2 fruit fly cellular contexts compared by ENCODE assay signal in genomic region chr3R:30775249-30775648, dm6.
TF ChIP-seq lines count a peak whose summit lies in the region.

No protein-coding gene starts in this region.

TF ChIP-seq in whole organism, embryonic, 481 proteins besides CTCF, POLR2A, EP300 and RAD21 (continued from another document and continues in another):
- TF ChIP-seq seq (GFP tag; IDR thresholded peaks at IDR 0.05; lab: Robert Waterston, UW) (0 out of 2 replicates have a peak, but pooled peaks have one; percentile 17), PHDP (tag; optimal IDR thresholded peaks at IDR 0.05; lab: Kevin White, UChicago) (peak; percentile 30), CG8281 (tag; optimal IDR thresholded peaks at IDR 0.05; lab: Kevin White, UChicago) (no peak), gce (GFP tag; IDR thresholded peaks at IDR 0.05; lab: Robert Waterston, UW) (no peak), CG16815 (GFP tag; optimal IDR thresholded peaks at IDR 0.05; lab: Kevin White, UChicago) (no peak), CG6765 (GFP tag; optimal IDR thresholded peaks at IDR 0.05; lab: Kevin White, UChicago) (no peak), CG12744 (GFP tag; optimal IDR thresholded peaks at IDR 0.05; lab: Kevin White, UChicago) (no peak), CG30020 (tag; optimal IDR thresholded peaks at IDR 0.05; lab: Kevin White, UChicago) (no peak), CG7357 (GFP tag; IDR thresholded peaks at IDR 0.05; lab: Robert Waterston, UW) (no peak), CG17385 (GFP tag; optimal IDR thresholded peaks at IDR 0.05; lab: Kevin White, UChicago) (no peak), CG4707 (GFP tag; optimal IDR thresholded peaks at IDR 0.05; lab: Kevin White, UChicago) (no peak), Stat92E (GFP tag; optimal IDR thresholded peaks at IDR 0.05; lab: Kevin White, UChicago) (no peak), rib (GFP tag; IDR thresholded peaks at IDR 0.05; lab: Robert Waterston, UW) (no peak), CG4404 (GFP tag; IDR thresholded peaks at IDR 0.05; lab: Robert Waterston, UW) (no peak), ato (GFP tag; IDR thresholded peaks at IDR 0.05; lab: Robert Waterston, UW; ENCODE audit: partially characterized antibody) (no peak), MBD-R2 (GFP tag; IDR thresholded peaks at IDR 0.05; lab: Robert Waterston, UW) (no peak), CG4617 (GFP tag; optimal IDR thresholded peaks at IDR 0.05; lab: Kevin White, UChicago; ENCODE audit: borderline replicate concordance) (no peak), Drgx (GFP tag; IDR thresholded peaks at IDR 0.05; lab: Robert Waterston, UW) (0 out of 2 replicates have a peak, but pooled peaks have one; percentile 9), Taf1 (GFP tag; IDR thresholded peaks at IDR 0.05; lab: Robert Waterston, UW) (no peak), chinmo (GFP tag; IDR thresholded peaks at IDR 0.05; lab: Robert Waterston, UW; ENCODE audit: partially characterized antibody) (no peak), CG18764 (GFP tag; optimal IDR thresholded peaks at IDR 0.05; lab: Kevin White, UChicago) (no peak), ttk (GFP tag; IDR thresholded peaks at IDR 0.05; lab: Robert Waterston, UW) (no peak), CG13296 (GFP tag; optimal IDR thresholded peaks at IDR 0.05; lab: Kevin White, UChicago) (no peak), bigmax (GFP tag; optimal IDR thresholded peaks at IDR 0.05; lab: Kevin White, UChicago) (no peak), CG2202 (tag; optimal IDR thresholded peaks at IDR 0.05; lab: Kevin White, UChicago) (no peak), aop (GFP tag; IDR thresholded peaks at IDR 0.05; lab: Robert Waterston, UW) (no peak), CG14965 (GFP tag; optimal IDR thresholded peaks at IDR 0.05; lab: Kevin White, UChicago; ENCODE audit: borderline replicate concordance) (no peak), bbx (GFP tag; IDR thresholded peaks at IDR 0.05; lab: Robert Waterston, UW; ENCODE audit: partially characterized antibody) (no peak), al (GFP tag; IDR thresholded peaks at IDR 0.05; lab: Robert Waterston, UW) (no peak), CG6254 (GFP tag; optimal IDR thresholded peaks at IDR 0.05; lab: Kevin White, UChicago) (no peak), CG10654 (GFP tag; optimal IDR thresholded peaks at IDR 0.05; lab: Kevin White, UChicago) (no peak), CG30403 (GFP tag; optimal IDR thresholded peaks at IDR 0.05; lab: Kevin White, UChicago) (peak; percentile 9), ara (GFP tag; IDR thresholded peaks at IDR 0.05; lab: Robert Waterston, UW) (peak; percentile 18; the same call in 1 of the 2 replicates), dati (GFP tag; IDR thresholded peaks at IDR 0.05; lab: Robert Waterston, UW) (no peak), CG12104 (GFP tag; optimal IDR thresholded peaks at IDR 0.05; lab: Kevin White, UChicago) (no peak), CG34422 (GFP tag; IDR thresholded peaks at IDR 0.05; lab: Robert Waterston, UW) (no peak), schlank (tag; optimal IDR thresholded peaks at IDR 0.05; lab: Kevin White, UChicago) (no peak), CG15011 (GFP tag; optimal IDR thresholded peaks at IDR 0.05; lab: Kevin White, UChicago) (no peak), CG9215 (GFP tag; IDR thresholded peaks at IDR 0.05; lab: Robert Waterston, UW) (no peak), CG16813 (GFP tag; IDR thresholded peaks at IDR 0.05; lab: Robert Waterston, UW; ENCODE audit: partially characterized antibody) (no peak), Usf (GFP tag; optimal IDR thresholded peaks at IDR 0.05; lab: Kevin White, UChicago) (no peak), CG14667 (GFP tag; IDR thresholded peaks at IDR 0.05; lab: Robert Waterston, UW) (no peak), chif (GFP tag; optimal IDR thresholded peaks at IDR 0.05; lab: Kevin White, UChicago) (peak in 1 of 2 experiments; percentile 26), Med (GFP tag; lab: Kevin White, UChicago) (peak; percentile 74), Nf-YB (GFP tag; optimal IDR thresholded peaks at IDR 0.05; lab: Kevin White, UChicago) (no peak), toy (GFP tag; IDR thresholded peaks at IDR 0.05; lab: Robert Waterston, UW) (no peak), CG5245 (GFP tag; optimal IDR thresholded peaks at IDR 0.05; lab: Kevin White, UChicago) (no peak), CG18619 (GFP tag; optimal IDR thresholded peaks at IDR 0.05; lab: Kevin White, UChicago) (no peak), sens (GFP tag; lab: Kevin White, UChicago) (peak; percentile 85), ATbp (GFP tag; optimal IDR thresholded peaks at IDR 0.05; lab: Kevin White, UChicago) (no peak), tio (GFP tag; optimal IDR thresholded peaks at IDR 0.05; lab: Kevin White, UChicago) (peak; percentile 24), CHES-1-like (GFP tag; optimal IDR thresholded peaks at IDR 0.05; lab: Kevin White, UChicago) (no peak), corto (GFP tag; optimal IDR thresholded peaks at IDR 0.05; lab: Kevin White, UChicago) (no peak), CG4424 (GFP tag; optimal IDR thresholded peaks at IDR 0.05; lab: Kevin White, UChicago) (no peak), prd (optimal IDR thresholded peaks at IDR 0.05; lab: Kevin White, UChicago) (no peak), prd (GFP tag; IDR thresholded peaks at IDR 0.05; lab: Robert Waterston, UW) (peak; percentile 24; the same call in 1 of the 3 replicates), CG17359 (tag; optimal IDR thresholded peaks at IDR 0.05; lab: Kevin White, UChicago) (no peak), tin (GFP tag; optimal IDR thresholded peaks at IDR 0.05; lab: Kevin White, UChicago) (no peak), unc-4 (GFP tag; IDR thresholded peaks at IDR 0.05; lab: Robert Waterston, UW; ENCODE audit: partially characterized antibody) (no peak), lab (GFP tag; optimal IDR thresholded peaks at IDR 0.05; lab: Kevin White, UChicago) (no peak), CG4360 (GFP tag; IDR thresholded peaks at IDR 0.05; lab: Robert Waterston, UW) (peak; percentile 33; the same call in 1 of the 2 replicates), sc (optimal IDR thresholded peaks at IDR 0.05; lab: Kevin White, UChicago) (no peak), sc (GFP tag; optimal IDR thresholded peaks at IDR 0.05; lab: Kevin White, UChicago) (no peak), CG33213 (GFP tag; optimal IDR thresholded peaks at IDR 0.05; lab: Kevin White, UChicago) (no peak), ham (GFP tag; IDR thresholded peaks at IDR 0.05; lab: Robert Waterston, UW) (no peak), Kr (GFP tag; optimal IDR thresholded peaks at IDR 0.05; lab: Kevin White, UChicago) (no peak), dpn (GFP tag; optimal IDR thresholded peaks at IDR 0.05; lab: Kevin White, UChicago) (peak in 1 of 2 experiments; percentile 3), vvl (GFP tag; IDR thresholded peaks at IDR 0.05; lab: Robert Waterston, UW) (0 out of 2 replicates have a peak, but pooled peaks have one; percentile 38)

TF ChIP-seq in whole organism, prepupa, 60 proteins besides CTCF, POLR2A, EP300 and RAD21 (continued from another document):
- TF ChIP-seq CG11902 (GFP tag; optimal IDR thresholded peaks at IDR 0.05; lab: Kevin White, UChicago) (no peak), CG6276 (GFP tag; optimal IDR thresholded peaks at IDR 0.05; lab: Kevin White, UChicago) (no peak), CG3032 (tag; optimal IDR thresholded peaks at IDR 0.05; lab: Kevin White, UChicago) (no peak), Blimp-1 (GFP tag; optimal IDR thresholded peaks at IDR 0.05; lab: Kevin White, UChicago) (no peak), CG3919 (GFP tag; optimal IDR thresholded peaks at IDR 0.05; lab: Kevin White, UChicago) (peak; percentile 22), salr (GFP tag; optimal IDR thresholded peaks at IDR 0.05; lab: Kevin White, UChicago) (no peak), topi (GFP tag; optimal IDR thresholded peaks at IDR 0.05; lab: Kevin White, UChicago) (no peak), spab (GFP tag; optimal IDR thresholded peaks at IDR 0.05; lab: Kevin White, UChicago) (no peak), CG16779 (tag; optimal IDR thresholded peaks at IDR 0.05; lab: Kevin White, UChicago) (no peak), CG31627 (GFP tag; optimal IDR thresholded peaks at IDR 0.05; lab: Kevin White, UChicago) (peak; percentile 16), Lpt (GFP tag; optimal IDR thresholded peaks at IDR 0.05; lab: Kevin White, UChicago) (no peak), svp (GFP tag; lab: Kevin White, UChicago) (peak; percentile 72), dsx (GFP tag; optimal IDR thresholded peaks at IDR 0.05; lab: Kevin White, UChicago; ENCODE audit: poor library complexity, severe bottlenecking) (no peak), Ets21C (GFP tag; optimal IDR thresholded peaks at IDR 0.05; lab: Kevin White, UChicago) (no peak), esn (GFP tag; optimal IDR thresholded peaks at IDR 0.05; lab: Kevin White, UChicago) (peak; percentile 36), Met (GFP tag; optimal IDR thresholded peaks at IDR 0.05; lab: Kevin White, UChicago) (no peak), Hr39 (GFP tag; optimal IDR thresholded peaks at IDR 0.05; lab: Kevin White, UChicago) (peak; percentile 2), Sox14 (GFP tag; optimal IDR thresholded peaks at IDR 0.05; lab: Kevin White, UChicago) (peak; percentile 49), CG11294 (GFP tag; IDR thresholded peaks at IDR 0.05; lab: Robert Waterston, UW) (no peak), Gug (GFP tag; IDR thresholded peaks at IDR 0.05; lab: Robert Waterston, UW) (no peak), fkh (GFP tag; optimal IDR thresholded peaks at IDR 0.05; lab: Kevin White, UChicago) (no peak), Sox102F (GFP tag; optimal IDR thresholded peaks at IDR 0.05; lab: Kevin White, UChicago) (peak; percentile 10), CG9139 (GFP tag; optimal IDR thresholded peaks at IDR 0.05; lab: Kevin White, UChicago) (no peak), CG11762 (GFP tag; optimal IDR thresholded peaks at IDR 0.05; lab: Kevin White, UChicago; ENCODE audit: insufficient read depth) (no peak), CG1621 (tag; optimal IDR thresholded peaks at IDR 0.05; lab: Kevin White, UChicago) (no peak), CG10631 (GFP tag; optimal IDR thresholded peaks at IDR 0.05; lab: Kevin White, UChicago) (peak; percentile 24), cyc (GFP tag; optimal IDR thresholded peaks at IDR 0.05; lab: Kevin White, UChicago) (no peak), lz (GFP tag; optimal IDR thresholded peaks at IDR 0.05; lab: Kevin White, UChicago) (no peak), CG7368 (GFP tag; optimal IDR thresholded peaks at IDR 0.05; lab: Kevin White, UChicago) (no peak), CG32006 (GFP tag; optimal IDR thresholded peaks at IDR 0.05; lab: Kevin White, UChicago) (peak; percentile 44), fd85E (GFP tag; optimal IDR thresholded peaks at IDR 0.05; lab: Kevin White, UChicago) (no peak), CG6808 (GFP tag; optimal IDR thresholded peaks at IDR 0.05; lab: Kevin White, UChicago) (no peak), CG15336 (GFP tag; IDR thresholded peaks at IDR 0.05; lab: Robert Waterston, UW) (peak; percentile 43; the same call in 1 of the 2 replicates), fd59A (GFP tag; optimal IDR thresholded peaks at IDR 0.05; lab: Kevin White, UChicago) (no peak), Smox (GFP tag; optimal IDR thresholded peaks at IDR 0.05; lab: Kevin White, UChicago) (no peak)
TF ChIP-seq in whole organism, prepupa: peak in this region for 21.
